Worm (Caenorhabditis elegans) whole organism, mixed stage, embryonic: ENCODE measurements around the gene C03C10.5.

Source experiments
- M03D4.4 ChIP-seq: sonication (generic microtip); optimal IDR thresholded peaks from 2 replicates; lab custom pipeline; 2017; ENCODE audit warnings: mild to moderate bottlenecking, missing genetic modification characterization, missing compliant biosample characterization
- blmp-1 ChIP-seq: fragments of 150-350 bp; optimal IDR thresholded peaks from 2 replicates; lab custom pipeline; 2014; ENCODE audit warnings: missing biosample characterization, missing genetic modification characterization
- ces-1 ChIP-seq: fragments of 150-350 bp; optimal IDR thresholded peaks from 2 replicates; lab custom pipeline; 2014; ENCODE audit warnings: missing biosample characterization, missing genetic modification reagents, missing genetic modification characterization
- elt-1 ChIP-seq: sonication (generic microtip); optimal IDR thresholded peaks from 2 replicates; lab custom pipeline; 2017; ENCODE audit warnings: missing genetic modification characterization, mild to moderate bottlenecking, missing compliant biosample characterization, antibody characterized with exemption, moderate library complexity, borderline replicate concordance; ENCODE audit not compliant: insufficient read depth
- ham-2 ChIP-seq: fragments of 200-800 bp; sonication (Bioruptor generic); optimal IDR thresholded peaks from 2 replicates; lab custom pipeline; 2018; ENCODE audit warnings: mild to moderate bottlenecking, missing genetic modification characterization, missing compliant biosample characterization
- lin-13 ChIP-seq: fragments of 150-350 bp; optimal IDR thresholded peaks from 2 replicates; lab custom pipeline; 2014; ENCODE audit warnings: missing biosample characterization, missing genetic modification characterization
- nhr-12 ChIP-seq: fragments of 150-350 bp; optimal IDR thresholded peaks from 2 replicates; lab custom pipeline; 2014; ENCODE audit warnings: missing biosample characterization, missing genetic modification characterization
- nhr-76 ChIP-seq: sonication (generic microtip); optimal IDR thresholded peaks from 2 replicates; lab custom pipeline; 2017; ENCODE audit warnings: missing biosample characterization, missing genetic modification characterization
- ztf-11 ChIP-seq: fragments of 150-350 bp; optimal IDR thresholded peaks from 2 replicates; lab custom pipeline; 2014; ENCODE audit warnings: missing biosample characterization, missing genetic modification characterization

ce11 chrIII:4083429-4083828 is 8.5 kb downstream of the C03C10.5 start:
- TF ChIP-seq ces-1 (GFP tag; lab: Kevin White, UChicago) (no peak), blmp-1 (tag; lab: Kevin White, UChicago) (no peak), elt-1 (tag; lab: Kevin White, UChicago) (no peak), ztf-11 (no peak), ham-2 (GFP tag; lab: Kevin White, UChicago) (no peak), lin-13 (tag; lab: Kevin White, UChicago) (no peak), nhr-12 (no peak), nhr-76 (no peak), M03D4.4 (tag; lab: Kevin White, UChicago) (no peak)
